Fruit fly (Drosophila melanogaster) whole organism, embryonic: ENCODE measurements around the gene CG44303.
A peak's percentile ranks its signal among the peaks of the same experiment; 100 is the strongest.

Experiments used
- BEAF-32 ChIP-seq: fragments of 200-800 bp; sonication (Bioruptor generic); optimal IDR thresholded peaks from 3 replicates; lab custom pipeline; 2017; ENCODE audit warnings: missing biosample characterization, missing genetic modification characterization, mild to moderate bottlenecking, moderate library complexity, missing genetic modification reagents
- Bgb ChIP-seq: fragments of 200-800 bp; sonication (Bioruptor generic); IDR thresholded peaks from 2 replicates; pipeline ENCODE4 v1.3.6; 2022; ENCODE audit warnings: missing biosample characterization, missing genetic modification characterization; ENCODE audit not compliant: partially characterized antibody
- CG10654 ChIP-seq: fragments of 200-800 bp; sonication (Bioruptor generic); optimal IDR thresholded peaks from 2 replicates; lab custom pipeline; 2016; ENCODE audit warnings: missing biosample characterization, missing genetic modification characterization
- CG11504 ChIP-seq: fragments of 200-800 bp; sonication (Bioruptor generic); optimal IDR thresholded peaks from 3 replicates; lab custom pipeline; 2019; ENCODE audit warnings: missing biosample characterization, mild to moderate bottlenecking, missing genetic modification characterization, moderate library complexity
- CG12659 ChIP-seq: fragments of 200-800 bp; sonication (Bioruptor generic); optimal IDR thresholded peaks from 3 replicates; lab custom pipeline; 2017; ENCODE audit warnings: mild to moderate bottlenecking, missing biosample characterization, missing genetic modification reagents, missing genetic modification characterization
- CG12744 ChIP-seq: fragments of 200-800 bp; sonication (Bioruptor generic); optimal IDR thresholded peaks from 2 replicates; lab custom pipeline; 2016; ENCODE audit warnings: missing biosample characterization, missing genetic modification characterization
- CG14441 ChIP-seq: fragments of 200-800 bp; sonication (Bioruptor generic); IDR thresholded peaks from 2 replicates; pipeline ENCODE4 v1.3.6; 2022; ENCODE audit warnings: missing biosample characterization, missing genetic modification characterization
- CG15269 ChIP-seq: fragments of 200-800 bp; sonication (Bioruptor generic); optimal IDR thresholded peaks from 2 replicates; lab custom pipeline; 2018; ENCODE audit warnings: missing biosample characterization, mild to moderate bottlenecking, missing genetic modification characterization, moderate library complexity
- CG16863 ChIP-seq: fragments of 200-800 bp; sonication (Bioruptor generic); optimal IDR thresholded peaks from 3 replicates; lab custom pipeline; 2016; ENCODE audit warnings: missing biosample characterization, missing genetic modification characterization
- CG18476 ChIP-seq: fragments of 200-800 bp; sonication (Bioruptor generic); optimal IDR thresholded peaks from 2 replicates; lab custom pipeline; 2016; ENCODE audit warnings: missing biosample characterization, mild to moderate bottlenecking, missing genetic modification characterization
- CG2120 ChIP-seq: fragments of 200-800 bp; sonication (Bioruptor generic); optimal IDR thresholded peaks from 3 replicates; lab custom pipeline; 2016; ENCODE audit warnings: missing biosample characterization, missing genetic modification characterization
- CG2199 ChIP-seq: fragments of 200-800 bp; sonication (Bioruptor generic); IDR thresholded peaks from 3 replicates; pipeline ENCODE4 v1.3.6; 2022; ENCODE audit warnings: missing biosample characterization, missing genetic modification characterization
- CG2202 ChIP-seq: fragments of 200-800 bp; sonication (Bioruptor generic); optimal IDR thresholded peaks from 2 replicates; lab custom pipeline; 2018; ENCODE audit warnings: missing biosample characterization, mild to moderate bottlenecking, missing genetic modification characterization
- CG2678 ChIP-seq: fragments of 200-800 bp; sonication (Bioruptor generic); optimal IDR thresholded peaks from 3 replicates; lab custom pipeline; 2019; ENCODE audit warnings: missing biosample characterization, mild to moderate bottlenecking, missing genetic modification characterization, moderate library complexity
- CG30403 ChIP-seq: fragments of 200-800 bp; sonication (Bioruptor generic); optimal IDR thresholded peaks from 3 replicates; lab custom pipeline; 2016; ENCODE audit warnings: missing biosample characterization, missing genetic modification characterization
- CG32532 ChIP-seq: fragments of 200-800 bp; sonication (Bioruptor generic); IDR thresholded peaks from 2 replicates; pipeline ENCODE4 v1.3.6; 2022; ENCODE audit warnings: missing biosample characterization, missing genetic modification characterization
- CG33557 ChIP-seq: fragments of 200-800 bp; sonication (Bioruptor generic); optimal IDR thresholded peaks from 2 replicates; lab custom pipeline; 2019; ENCODE audit warnings: missing biosample characterization, mild to moderate bottlenecking, missing genetic modification characterization, moderate library complexity
- CG6813 ChIP-seq: fragments of 200-800 bp; sonication (Bioruptor generic); optimal IDR thresholded peaks from 2 replicates; lab custom pipeline; 2017; ENCODE audit warnings: missing biosample characterization, missing genetic modification characterization, mild to moderate bottlenecking, moderate library complexity, missing genetic modification reagents
- CG6854 ChIP-seq: fragments of 200-800 bp; sonication (Bioruptor generic); optimal IDR thresholded peaks from 3 replicates; lab custom pipeline; 2017; ENCODE audit warnings: missing biosample characterization, mild to moderate bottlenecking, missing genetic modification characterization
- CG8290 ChIP-seq, 3 experiments: fragments of 200-800 bp; sonication (Bioruptor generic); optimal IDR thresholded peaks; 2 replicates each; lab custom pipeline; 2016 to 2019; ENCODE audit warnings: missing biosample characterization in 3 of 3, missing genetic modification characterization in 3 of 3, mild to moderate bottlenecking in 2 of 3, moderate library complexity in 1 of 3
- CG9437 ChIP-seq: fragments of 200-800 bp; sonication (Bioruptor generic); optimal IDR thresholded peaks from 2 replicates; lab custom pipeline; 2018; ENCODE audit warnings: missing biosample characterization, mild to moderate bottlenecking, missing genetic modification characterization
- HLHmδ ChIP-seq: fragments of 200-800 bp; sonication (Bioruptor generic); optimal IDR thresholded peaks from 2 replicates; lab custom pipeline; 2018; ENCODE audit warnings: missing biosample characterization, mild to moderate bottlenecking, missing genetic modification characterization, moderate library complexity
- Hmr ChIP-seq: fragments of 200-800 bp; sonication (Bioruptor generic); optimal IDR thresholded peaks from 3 replicates; lab custom pipeline; 2017; ENCODE audit warnings: mild to moderate bottlenecking, missing biosample characterization, missing genetic modification reagents, missing genetic modification characterization
- MBD-R2 ChIP-seq: fragments of 200-800 bp; sonication (Bioruptor generic); IDR thresholded peaks from 2 replicates; pipeline ENCODE4 v1.3.6; 2022; ENCODE audit warnings: missing biosample characterization, missing genetic modification characterization
- Med ChIP-seq: fragments of 200-800 bp; sonication (Bioruptor generic); peaks from one replicate; lab custom pipeline; 2016; ENCODE audit warnings: missing biosample characterization, missing genetic modification characterization, mild to moderate bottlenecking, inconsistent platforms, moderate library complexity
- Mrtf ChIP-seq: fragments of 200-800 bp; sonication (Bioruptor generic); IDR thresholded peaks from 3 replicates; pipeline ENCODE4 v1.3.6; 2022; ENCODE audit warnings: missing biosample characterization, missing genetic modification characterization
- NC2β ChIP-seq: fragments of 200-800 bp; sonication (Bioruptor generic); optimal IDR thresholded peaks from 2 replicates; lab custom pipeline; 2016; ENCODE audit warnings: missing biosample characterization, missing genetic modification characterization
- Nf-YB ChIP-seq: fragments of 200-800 bp; sonication (Bioruptor generic); optimal IDR thresholded peaks from 3 replicates; lab custom pipeline; 2019; ENCODE audit warnings: missing biosample characterization, mild to moderate bottlenecking, missing genetic modification characterization, moderate library complexity
- Pdp1 ChIP-seq, 2 experiments: fragments of 200-800 bp; sonication (Bioruptor generic); optimal IDR thresholded peaks; 3 replicates each; lab custom pipeline; 2016; ENCODE audit warnings: missing biosample characterization in 2 of 2, missing genetic modification characterization in 2 of 2, mild to moderate bottlenecking in 1 of 2, moderate library complexity in 1 of 2
- Ptx1 ChIP-seq: fragments of 200-800 bp; sonication (Bioruptor generic); IDR thresholded peaks from 2 replicates; pipeline ENCODE4 v1.3.6; 2022; ENCODE audit warnings: missing biosample characterization, missing genetic modification characterization
- Sox100B ChIP-seq: fragments of 200-800 bp; sonication (Bioruptor generic); optimal IDR thresholded peaks from 3 replicates; lab custom pipeline; 2018; ENCODE audit warnings: missing biosample characterization, mild to moderate bottlenecking, missing genetic modification characterization
- Sox102F ChIP-seq: fragments of 200-800 bp; sonication (Bioruptor generic); optimal IDR thresholded peaks from 2 replicates; lab custom pipeline; 2018; ENCODE audit warnings: missing biosample characterization, mild to moderate bottlenecking, missing genetic modification characterization, moderate library complexity
- bcd ChIP-seq: fragments of 200-800 bp; sonication (Bioruptor generic); optimal IDR thresholded peaks from 2 replicates; lab custom pipeline; 2017; ENCODE audit warnings: missing biosample characterization, mild to moderate bottlenecking, missing genetic modification characterization
- da ChIP-seq: fragments of 200-800 bp; sonication (Bioruptor generic); optimal IDR thresholded peaks from 2 replicates; lab custom pipeline; 2016; ENCODE audit warnings: missing biosample characterization, missing genetic modification characterization
- emc ChIP-seq: fragments of 200-800 bp; sonication (Bioruptor generic); optimal IDR thresholded peaks from 2 replicates; lab custom pipeline; 2016; ENCODE audit warnings: missing biosample characterization, missing genetic modification characterization
- grau ChIP-seq: fragments of 200-800 bp; optimal IDR thresholded peaks from 3 replicates; lab custom pipeline; 2019; ENCODE audit warnings: missing biosample characterization, mild to moderate bottlenecking, missing genetic modification characterization, moderate library complexity
- gsb-n ChIP-seq: fragments of 200-800 bp; sonication (Bioruptor generic); optimal IDR thresholded peaks from 3 replicates; lab custom pipeline; 2018; ENCODE audit warnings: missing biosample characterization, mild to moderate bottlenecking, missing genetic modification characterization
- ind ChIP-seq: fragments of 200-800 bp; sonication (Bioruptor generic); optimal IDR thresholded peaks from 3 replicates; lab custom pipeline; 2016; ENCODE audit warnings: missing biosample characterization, missing genetic modification characterization
- lola ChIP-seq, 3 experiments: fragments of >200 bp in 2 of 3; fragments of 200-800 bp in 1 of 3; sonication (Bioruptor generic) in 1 of 3; optimal IDR thresholded peaks; 2 replicates each; lab custom pipeline; 2017 to 2019; ENCODE audit warnings: missing biosample characterization in 3 of 3, missing genetic modification characterization in 3 of 3, mild to moderate bottlenecking in 1 of 3, moderate library complexity in 1 of 3
- ro ChIP-seq: fragments of 200-800 bp; sonication (Bioruptor generic); IDR thresholded peaks from 2 replicates; pipeline ENCODE4 v1.3.6; 2022; ENCODE audit warnings: missing biosample characterization, missing genetic modification characterization
- sens ChIP-seq: fragments of 200-800 bp; sonication (Bioruptor generic); peaks from one replicate; lab custom pipeline; 2016; ENCODE audit warnings: missing biosample characterization, missing genetic modification characterization
- sna ChIP-seq: fragments of 200-800 bp; sonication (Bioruptor generic); IDR thresholded peaks from 2 replicates; pipeline ENCODE4 v1.3.6; 2022; ENCODE audit warnings: missing biosample characterization, missing genetic modification characterization; ENCODE audit not compliant: partially characterized antibody
- sug ChIP-seq: fragments of 200-800 bp; optimal IDR thresholded peaks from 2 replicates; lab custom pipeline; 2019; ENCODE audit warnings: missing biosample characterization, mild to moderate bottlenecking, missing genetic modification characterization, moderate library complexity
- tin ChIP-seq: fragments of 200-800 bp; sonication (Bioruptor generic); optimal IDR thresholded peaks from 3 replicates; lab custom pipeline; 2016; ENCODE audit warnings: missing biosample characterization, missing genetic modification characterization
- trh ChIP-seq: fragments of 200-800 bp; sonication (Bioruptor generic); optimal IDR thresholded peaks from 2 replicates; lab custom pipeline; 2016; ENCODE audit warnings: missing biosample characterization, missing genetic modification characterization
- twi ChIP-seq: fragments of 200-800 bp; optimal IDR thresholded peaks from 2 replicates; lab custom pipeline; 2019; ENCODE audit warnings: missing biosample characterization, mild to moderate bottlenecking, missing genetic modification characterization, moderate library complexity
- wor ChIP-seq: fragments of 200-800 bp; sonication (Bioruptor generic); IDR thresholded peaks from 2 replicates; pipeline ENCODE4 v1.3.6; 2022; ENCODE audit warnings: missing biosample characterization, missing genetic modification characterization

Gene CG44303

dm6 chrX:6705890-6706289 lies 18.7 kb upstream of the CG44303 start:
- TF ChIP-seq Pdp1 (GFP tag; optimal IDR thresholded peaks at IDR 0.05; lab: Kevin White, UChicago) (peak in 1 of 2 experiments; percentile 81), sens (GFP tag; lab: Kevin White, UChicago) (peak; percentile 23), CG2199 (GFP tag; lab: Robert Waterston, UW) (peak; percentile 59; the same call in 1 of the 3 replicates), grau (tag; lab: Kevin White, UChicago) (peak; percentile 8), CG2678 (tag; lab: Kevin White, UChicago) (peak; percentile 3), Ptx1 (no peak), Bgb (GFP tag; lab: Robert Waterston, UW) (no peak), CG14441 (0 out of 2 replicates have a peak, but pooled peaks have one; percentile 5)

- no peak for TF ChIP-seq bcd
- no peak for TF ChIP-seq HLHmδ (GFP tag; lab: Kevin White, UChicago)
- TF ChIP-seq Hmr, result no peak
- TF ChIP-seq grau (tag; lab: Kevin White, UChicago), result peak; percentile 81
- TF ChIP-seq CG2202 (tag; lab: Kevin White, UChicago), result no peak
- no peak for TF ChIP-seq CG6854
- TF ChIP-seq BEAF-32 (GFP tag; lab: Kevin White, UChicago), result no peak
- TF ChIP-seq da, result no peak
- no peak for TF ChIP-seq CG12659 (GFP tag; lab: Kevin White, UChicago)
- peak; percentile 1 for TF ChIP-seq CG6813
- TF ChIP-seq CG9437 (GFP tag; lab: Kevin White, UChicago), result no peak
- no peak for TF ChIP-seq Mrtf
- TF ChIP-seq sug (tag; lab: Kevin White, UChicago), result peak; percentile 46
- TF ChIP-seq NC2β (GFP tag; lab: Kevin White, UChicago), result no peak
- TF ChIP-seq CG12744, result no peak
- TF ChIP-seq CG18476 (GFP tag; lab: Kevin White, UChicago), result no peak
- TF ChIP-seq twi (tag; lab: Kevin White, UChicago), result no peak
- peak; percentile 21 for TF ChIP-seq Sox100B (GFP tag; lab: Kevin White, UChicago)
- TF ChIP-seq ro, result no peak
- no peak for TF ChIP-seq CG16863 (GFP tag; lab: Kevin White, UChicago)
- no peak for TF ChIP-seq Nf-YB (GFP tag; lab: Kevin White, UChicago)
- peak; percentile 13 for TF ChIP-seq Sox102F (GFP tag; lab: Kevin White, UChicago)
- TF ChIP-seq CG10654, result no peak
- no peak for TF ChIP-seq CG30403 (GFP tag; lab: Kevin White, UChicago)
- TF ChIP-seq gsb-n (tag; lab: Kevin White, UChicago), result no peak
- no peak for TF ChIP-seq CG32532
- no peak for TF ChIP-seq CG8290 (GFP tag; optimal IDR thresholded peaks at IDR 0.05; lab: Kevin White, UChicago)
- TF ChIP-seq CG8290 (tag; optimal IDR thresholded peaks at IDR 0.05; lab: Kevin White, UChicago), result peak in 1 of 2 experiments; percentile 16
- TF ChIP-seq CG11504 (tag; lab: Kevin White, UChicago), result peak; percentile 40
- no peak for TF ChIP-seq CG33557 (GFP tag; lab: Kevin White, UChicago)
- peak; percentile 9 for TF ChIP-seq CG15269 (tag; lab: Kevin White, UChicago)
- peak; percentile 8 for TF ChIP-seq CG2120
- TF ChIP-seq wor (GFP tag; lab: Robert Waterston, UW), result no peak
- no peak for TF ChIP-seq trh (GFP tag; lab: Kevin White, UChicago)
- TF ChIP-seq ind (GFP tag; lab: Kevin White, UChicago), result peak; percentile 5
- no peak for TF ChIP-seq sna
- no peak for TF ChIP-seq emc (GFP tag; lab: Kevin White, UChicago)
- TF ChIP-seq lola (GFP tag; optimal IDR thresholded peaks at IDR 0.05; lab: Kevin White, UChicago), result peak in 1 of 3 experiments; percentile 17
- 0 out of 2 replicates have a peak, but pooled peaks have one; percentile 11 for TF ChIP-seq MBD-R2
- no peak for TF ChIP-seq tin
- peak; percentile 73 for TF ChIP-seq Med (GFP tag; lab: Kevin White, UChicago)
These were observed 18.0 kb upstream of the CG44303 start for dm6 chrX:6705059-6705802.
